Worm (Caenorhabditis elegans) whole organism, midembryonic: ENCODE data around the gene parn-2.

Experiments
- cog-1 ChIP-seq: sonication (generic microtip); optimal IDR thresholded peaks from 2 replicates; lab custom pipeline; 2016; ENCODE audit warnings: missing genetic modification characterization, missing compliant biosample characterization
- flt-1 ChIP-seq: fragments of 200-800 bp; sonication (Bioruptor generic); IDR thresholded peaks from 2 replicates; pipeline ENCODE4 v1.3.6; 2022; ENCODE audit warnings: missing genetic modification characterization, missing compliant biosample characterization
- klf-2 ChIP-seq: fragments of 200-800 bp; sonication (Bioruptor generic); conservative IDR thresholded peaks from 2 replicates; pipeline ENCODE4 v1.3.6; 2022; ENCODE audit warnings: missing genetic modification reagents, missing genetic modification characterization, missing compliant biosample characterization
- med-1 ChIP-seq: sonication (generic microtip); optimal IDR thresholded peaks from 2 replicates; lab custom pipeline; 2017; ENCODE audit warnings: missing genetic modification characterization, mild to moderate bottlenecking, missing compliant biosample characterization, antibody characterized with exemption, missing genetic modification reagents; ENCODE audit not compliant: insufficient read depth
- ref-1 ChIP-seq: fragments of 200-800 bp; sonication (Bioruptor generic); conservative IDR thresholded peaks from 2 replicates; pipeline ENCODE4 v1.3.6; 2022; ENCODE audit warnings: missing genetic modification reagents, missing genetic modification characterization, missing compliant biosample characterization
- tab-1 ChIP-seq: fragments of 200-800 bp; sonication (Bioruptor generic); IDR thresholded peaks from 2 replicates; pipeline ENCODE4 v1.3.6; 2022; ENCODE audit warnings: missing genetic modification characterization, missing compliant biosample characterization
- ztf-29 ChIP-seq: fragments of 200-800 bp; sonication (Bioruptor generic); IDR thresholded peaks from 2 replicates; pipeline ENCODE4 v1.3.6; 2022; ENCODE audit warnings: missing genetic modification reagents, missing genetic modification characterization, missing compliant biosample characterization

DNA sequence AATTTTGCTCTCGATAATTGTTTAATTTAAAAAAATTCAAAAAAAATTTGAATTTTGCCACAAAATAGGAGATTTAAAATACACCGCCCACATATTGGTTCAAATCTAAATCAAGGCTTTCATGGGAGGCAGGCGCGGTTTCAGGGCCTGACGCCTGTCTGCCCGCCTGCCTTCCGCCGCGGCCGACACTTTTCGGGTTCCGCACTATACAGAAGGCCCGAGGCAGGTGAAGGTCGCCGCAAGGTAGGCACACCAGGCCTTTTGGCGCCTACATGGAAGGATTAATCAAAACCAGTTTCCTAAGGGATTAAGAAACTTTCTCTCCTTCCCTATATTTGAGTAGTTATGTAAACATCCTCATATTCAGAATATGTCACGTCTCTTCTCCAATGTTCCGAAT is 13.9 kb downstream of the parn-2 start, which contains the start of gene Y57A10A.24:
- TF ChIP-seq flt-1 (GFP tag; lab: Robert Waterston, UW) (no peak), med-1 (no peak), ztf-29 (GFP tag; lab: Robert Waterston, UW) (no peak), cog-1 (no peak), klf-2 (GFP tag; lab: Robert Waterston, UW) (no peak), ref-1 (GFP tag; lab: Robert Waterston, UW) (no peak), tab-1 (GFP tag; lab: Robert Waterston, UW) (peak; percentile 54; the same call in 1 of the 2 replicates)
